Worm (Caenorhabditis elegans): ENCODE results near the gene gpa-9.

The gpa-9 gene

ce11 chrV:12661619-12662018, 12.5 kb upstream of the gpa-9 start, which contains the start of gene W05B10.3:
Gene W05B10.3 (minus strand): TSS chrV:12661719.
- no peak for TF ChIP-seq F13C5.2 (tag; optimal IDR thresholded peaks at IDR 0.05)
- TF ChIP-seq hmg-4 (GFP tag; optimal IDR thresholded peaks at IDR 0.05): no peak
- no peak for TF ChIP-seq pes-1 (GFP tag; IDR thresholded peaks at IDR 0.05)

- TF ChIP-seq aly-1 (tag; optimal IDR thresholded peaks at IDR 0.05): no peak
- no peak for TF ChIP-seq ceh-13 (GFP tag; optimal IDR thresholded peaks at IDR 0.05)
- no peak for TF ChIP-seq ceh-36 (tag; optimal IDR thresholded peaks at IDR 0.05)
- no peak for TF ChIP-seq tra-4 (tag; optimal IDR thresholded peaks at IDR 0.05)
- no peak for TF ChIP-seq ama-1 (optimal IDR thresholded peaks at IDR 0.05)
- no peak for TF ChIP-seq hmg-4 (GFP tag; optimal IDR thresholded peaks at IDR 0.05)
Measured at ce11 chrV:12660280-12660818, 11.2 kb upstream of the gpa-9 start, which contains the start of gene his-74. Gene his-74 (minus strand): TSS chrV:12660330.

- no peak for TF ChIP-seq pes-1 (GFP tag; IDR thresholded peaks at IDR 0.05)
- TF ChIP-seq hmg-4 (GFP tag; optimal IDR thresholded peaks at IDR 0.05): no peak
Measured at ce11 chrV:12659426-12659825, 10.3 kb upstream of the gpa-9 start, which contains the start of gene ccch-3. Gene ccch-3 (minus strand): TSS chrV:12659687.

- TF ChIP-seq tbx-11 (GFP tag; IDR thresholded peaks at IDR 0.05) (no peak), B0310.2 (tag; optimal IDR thresholded peaks at IDR 0.05) (no peak)
Measured at ce11 chrV:12658142-12658541, 9.0 kb upstream of the gpa-9 start, which contains the start of gene W05B10.6. Gene W05B10.6 (minus strand): TSS chrV:12658242.

- no peak for TF ChIP-seq F13C5.2 (tag; optimal IDR thresholded peaks at IDR 0.05)
- no peak for TF ChIP-seq aly-1 (tag; optimal IDR thresholded peaks at IDR 0.05)
- TF ChIP-seq hnd-1 (tag; optimal IDR thresholded peaks at IDR 0.05): no peak
- TF ChIP-seq tra-4 (tag; optimal IDR thresholded peaks at IDR 0.05): no peak
- no peak for TF ChIP-seq ceh-36 (tag; optimal IDR thresholded peaks at IDR 0.05)
Measured at ce11 chrV:12649636-12650035, 523 bp upstream of the gpa-9 start, which contains the start of gene lin-25. Gene lin-25 (plus strand): TSS chrV:12649925.

ce11 chrV:12644500-12644899, 4.6 kb downstream of the gpa-9 start, which contains the start of gene F56H9.8:
Gene F56H9.8 (plus strand): TSS chrV:12644800.
- TF ChIP-seq hmbx-1 (tag; optimal IDR thresholded peaks at IDR 0.05): no peak
- no peak for TF ChIP-seq F13C5.2 (tag; optimal IDR thresholded peaks at IDR 0.05)
- no peak for TF ChIP-seq ceh-36 (tag; optimal IDR thresholded peaks at IDR 0.05)

ce11 chrV:12640384-12640783, 8.7 kb downstream of the gpa-9 start, which contains the start of gene gpa-8:
Gene gpa-8 (minus strand): TSS chrV:12640484.
- TF ChIP-seq hmbx-1 (tag; optimal IDR thresholded peaks at IDR 0.05): no peak
- TF ChIP-seq scrt-1 (GFP tag; IDR thresholded peaks at IDR 0.05): no peak
- no peak for TF ChIP-seq B0310.2 (tag; optimal IDR thresholded peaks at IDR 0.05)
- TF ChIP-seq aly-1 (tag; optimal IDR thresholded peaks at IDR 0.05): no peak
- no peak for TF ChIP-seq flt-1 (GFP tag; IDR thresholded peaks at IDR 0.05)
- TF ChIP-seq hnd-1 (tag; optimal IDR thresholded peaks at IDR 0.05): no peak
- no peak for TF ChIP-seq sea-1 (GFP tag; conservative IDR thresholded peaks at IDR 0.05)
- TF ChIP-seq ets-7 (tag; optimal IDR thresholded peaks at IDR 0.05): no peak
- TF ChIP-seq pes-1 (GFP tag; IDR thresholded peaks at IDR 0.05): no peak
- TF ChIP-seq tbx-37 (GFP tag; conservative IDR thresholded peaks at IDR 0.05): no peak
- no peak for TF ChIP-seq tra-4 (tag; optimal IDR thresholded peaks at IDR 0.05)
- no peak for TF ChIP-seq tbx-11 (GFP tag; IDR thresholded peaks at IDR 0.05)
- no peak for TF ChIP-seq hmg-4 (GFP tag; optimal IDR thresholded peaks at IDR 0.05)

- TF ChIP-seq ceh-13 (GFP tag; optimal IDR thresholded peaks at IDR 0.05) (no peak), flt-1 (GFP tag; IDR thresholded peaks at IDR 0.05) (no peak), tbx-37 (GFP tag; conservative IDR thresholded peaks at IDR 0.05) (no peak), ama-1 (optimal IDR thresholded peaks at IDR 0.05) (no peak), tra-4 (tag; optimal IDR thresholded peaks at IDR 0.05) (no peak), B0310.2 (tag; optimal IDR thresholded peaks at IDR 0.05) (no peak), F13C5.2 (tag; optimal IDR thresholded peaks at IDR 0.05) (no peak), pes-1 (GFP tag; IDR thresholded peaks at IDR 0.05) (no peak), scrt-1 (GFP tag; IDR thresholded peaks at IDR 0.05) (no peak), hnd-1 (tag; optimal IDR thresholded peaks at IDR 0.05) (no peak), ets-7 (tag; optimal IDR thresholded peaks at IDR 0.05) (no peak), hmbx-1 (tag; optimal IDR thresholded peaks at IDR 0.05) (no peak)
Measured at ce11 chrV:12637764-12638502, 11.2 kb downstream of the gpa-9 start.

ce11 chrV:12637238-12637690, 11.8 kb downstream of the gpa-9 start, which contains the start of gene F56H9.2:
Gene F56H9.2 (plus strand): TSS chrV:12637663.
- TF ChIP-seq ets-7 (tag; optimal IDR thresholded peaks at IDR 0.05) (no peak), sea-1 (GFP tag; conservative IDR thresholded peaks at IDR 0.05) (no peak), F13C5.2 (tag; optimal IDR thresholded peaks at IDR 0.05) (no peak), hmbx-1 (tag; optimal IDR thresholded peaks at IDR 0.05) (no peak), tbx-11 (GFP tag; IDR thresholded peaks at IDR 0.05) (no peak), ceh-36 (tag; optimal IDR thresholded peaks at IDR 0.05) (no peak), ceh-13 (GFP tag; optimal IDR thresholded peaks at IDR 0.05) (no peak), tbx-37 (GFP tag; conservative IDR thresholded peaks at IDR 0.05) (no peak), flt-1 (GFP tag; IDR thresholded peaks at IDR 0.05) (no peak), aly-1 (tag; optimal IDR thresholded peaks at IDR 0.05) (no peak), hmg-4 (GFP tag; optimal IDR thresholded peaks at IDR 0.05) (no peak), tra-4 (tag; optimal IDR thresholded peaks at IDR 0.05) (no peak), hnd-1 (tag; optimal IDR thresholded peaks at IDR 0.05) (no peak), B0310.2 (tag; optimal IDR thresholded peaks at IDR 0.05) (no peak)

Measured in whole organism, early embryonic.